Worm (Caenorhabditis elegans): ENCODE results near the gene krr-1.

krr-1 gene

DNA sequence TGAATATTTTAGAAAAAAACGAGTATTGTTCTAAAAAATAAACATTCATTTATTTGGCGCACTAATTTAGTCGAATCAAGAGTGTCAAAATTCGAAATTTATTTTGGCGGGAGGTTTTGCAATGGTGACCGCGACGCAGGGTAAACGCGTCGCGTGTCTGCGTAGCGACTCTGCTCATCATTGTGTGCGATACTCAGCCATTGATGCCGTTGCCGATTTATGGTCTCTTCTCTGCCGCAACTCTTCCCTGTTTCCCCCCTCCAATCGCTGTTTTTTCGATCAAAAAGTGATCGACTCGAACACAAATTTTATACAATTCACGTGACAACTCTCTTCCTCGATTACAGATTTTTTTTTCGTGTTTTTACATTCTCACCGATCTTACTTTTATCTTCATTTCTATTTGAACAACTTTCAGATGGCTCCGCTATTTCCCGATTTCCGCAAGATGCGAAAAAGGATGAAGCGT lies 34.5 kb upstream of the krr-1 start, which contains the start of gene F09G2.2 (continued):
- TF ChIP-seq snpc-1.3 (tag; optimal IDR thresholded peaks at IDR 0.05; ENCODE audit: insufficient read depth) (peak; percentile 83), chd-7 (tag; optimal IDR thresholded peaks at IDR 0.05) (peak; percentile 33), unc-130 (GFP tag; optimal IDR thresholded peaks at IDR 0.05) (peak; percentile 32), cebp-2 (GFP tag; IDR thresholded peaks at IDR 0.05) (no peak), him-1 (tag; optimal IDR thresholded peaks at IDR 0.05) (peak; percentile 55), snpc-1.1 (tag; optimal IDR thresholded peaks at IDR 0.05; ENCODE audit: insufficient read depth) (peak; percentile 56), snpc-4 (GFP tag; optimal IDR thresholded peaks at IDR 0.05) (no peak), snpc-4 (tag; optimal IDR thresholded peaks at IDR 0.05) (peak; percentile 34 to 78 (median 70)), cebp-1 (GFP tag; IDR thresholded peaks at IDR 0.05) (peak; percentile 78), cebp-1 (tag; optimal IDR thresholded peaks at IDR 0.05) (peak; percentile 91), aptf-2 (GFP tag; conservative IDR thresholded peaks at IDR 0.05) (no peak), Y95B8A.8 (GFP tag; IDR thresholded peaks at IDR 0.05) (peak; percentile 84), lir-1 (GFP tag; conservative IDR thresholded peaks at IDR 0.05) (peak; percentile 84), B0336.3 (GFP tag; IDR thresholded peaks at IDR 0.05) (peak; percentile 84), akir-1 (GFP tag; optimal IDR thresholded peaks at IDR 0.05) (no peak), attf-3 (GFP tag; conservative IDR thresholded peaks at IDR 0.05) (peak; percentile 73), bed-2 (GFP tag; IDR thresholded peaks at IDR 0.05) (no peak), ZK185.1 (tag; optimal IDR thresholded peaks at IDR 0.05; ENCODE audit: poor library complexity, severe bottlenecking) (peak; percentile 68), ztf-28 (GFP tag; IDR thresholded peaks at IDR 0.05) (0 out of 2 replicates have a peak, but pooled peaks have one; percentile 6), dpff-1 (tag; optimal IDR thresholded peaks at IDR 0.05) (no peak), Y53F4B.3 (GFP tag; IDR thresholded peaks at IDR 0.05) (0 out of 2 replicates have a peak, but pooled peaks have one; percentile 10), ztf-22 (GFP tag; optimal IDR thresholded peaks at IDR 0.05) (peak; percentile 2), zim-3 (tag; optimal IDR thresholded peaks at IDR 0.05) (no peak), nhr-90 (tag; optimal IDR thresholded peaks at IDR 0.05) (peak; percentile 8), lin-40 (tag; optimal IDR thresholded peaks at IDR 0.05) (peak; percentile 86), T26A5.8 (tag; optimal IDR thresholded peaks at IDR 0.05) (no peak), F23B12.7 (tag; optimal IDR thresholded peaks at IDR 0.05; ENCODE audit: insufficient read depth) (peak; percentile 61), die-1 (tag; optimal IDR thresholded peaks at IDR 0.05) (no peak), mcd-1 (GFP tag; IDR thresholded peaks at IDR 0.05) (peak; percentile 85), ekl-4 (GFP tag; IDR thresholded peaks at IDR 0.05) (peak; percentile 96), repo-1 (tag; optimal IDR thresholded peaks at IDR 0.05) (no peak), F33H1.4 (GFP tag; IDR thresholded peaks at IDR 0.05) (peak; percentile 79), lin-54 (GFP tag; optimal IDR thresholded peaks at IDR 0.05) (peak; percentile 93), nhr-80 (tag; optimal IDR thresholded peaks at IDR 0.05) (peak; percentile 90), atf-7 (tag; optimal IDR thresholded peaks at IDR 0.05) (peak; percentile 14), ceh-27 (GFP tag; optimal IDR thresholded peaks at IDR 0.05) (peak; percentile 88), rcor-1 (GFP tag; IDR thresholded peaks at IDR 0.05) (peak; percentile 93), Y67H2A.10 (GFP tag; conservative IDR thresholded peaks at IDR 0.05) (peak; percentile 76; the same call in 1 of the 2 replicates), hsf-1 (GFP tag; IDR thresholded peaks at IDR 0.05) (peak; percentile 72; the same call in 1 of the 2 replicates), egrh-3 (GFP tag; IDR thresholded peaks at IDR 0.05) (peak; percentile 58), madf-6 (GFP tag; IDR thresholded peaks at IDR 0.05) (peak; percentile 95), K11D2.4 (GFP tag; IDR thresholded peaks at IDR 0.05) (peak; percentile 72), sea-2 (GFP tag; IDR thresholded peaks at IDR 0.05) (no peak), attf-6 (GFP tag; IDR thresholded peaks at IDR 0.05) (no peak), hmg-20 (GFP tag; IDR thresholded peaks at IDR 0.05) (0 out of 2 replicates have a peak, but pooled peaks have one; percentile 48), rpc-1 (optimal IDR thresholded peaks at IDR 0.05) (no peak), rpc-1 (tag; optimal IDR thresholded peaks at IDR 0.05) (no peak), F57A8.1 (GFP tag; optimal IDR thresholded peaks at IDR 0.05) (no peak), attf-5 (GFP tag; optimal IDR thresholded peaks at IDR 0.05) (peak; percentile 96)
